Worm (Caenorhabditis elegans): ENCODE results near the gene F14B8.5.

ce11 chrX:6953339-6953738 lies 24.8 kb upstream of the F14B8.5 start:
- no peak for TF ChIP-seq him-1 (tag; optimal IDR thresholded peaks at IDR 0.05)
- no peak for TF ChIP-seq W03F9.2 (tag; optimal IDR thresholded peaks at IDR 0.05)

All from whole organism, L4/young adult.